Fruit fly (Drosophila melanogaster): ENCODE data around the gene pic.

pic gene

dm6 chr3R:13068022-13068421, 16.0 kb downstream of the pic start (continued):
- TF ChIP-seq CG17802 (tag; optimal IDR thresholded peaks at IDR 0.05) (peak; percentile 87), NK7.1 (GFP tag; optimal IDR thresholded peaks at IDR 0.05) (peak; percentile 62), Hr39 (optimal IDR thresholded peaks at IDR 0.05) (no peak), CG8359 (GFP tag; optimal IDR thresholded peaks at IDR 0.05; ENCODE audit: borderline replicate concordance) (peak; percentile 92), Med (GFP tag) (peak; percentile 97), tup (GFP tag; optimal IDR thresholded peaks at IDR 0.05) (peak; percentile 57), sisA (GFP tag; IDR thresholded peaks at IDR 0.05) (peak; percentile 27; the same call in 1 of the 2 replicates), Sry-β (GFP tag; optimal IDR thresholded peaks at IDR 0.05) (peak; percentile 80), CG10321 (GFP tag; IDR thresholded peaks at IDR 0.05) (0 out of 2 replicates have a peak, but pooled peaks have one; percentile 28), CG42726 (GFP tag; IDR thresholded peaks at IDR 0.05; ENCODE audit: partially characterized antibody) (no peak), CG9215 (GFP tag; IDR thresholded peaks at IDR 0.05) (no peak), CG9437 (GFP tag; optimal IDR thresholded peaks at IDR 0.05) (peak; percentile 27), CG1647 (GFP tag; optimal IDR thresholded peaks at IDR 0.05) (peak; percentile 56), vnd (GFP tag; IDR thresholded peaks at IDR 0.05; ENCODE audit: partially characterized antibody) (no peak), yki (optimal IDR thresholded peaks at IDR 0.05) (no peak), CG10462 (GFP tag; optimal IDR thresholded peaks at IDR 0.05) (peak; percentile 45), fd96Cb (tag; optimal IDR thresholded peaks at IDR 0.05) (peak; percentile 90), CG12104 (GFP tag; optimal IDR thresholded peaks at IDR 0.05) (peak; percentile 97), CG34224 (GFP tag; IDR thresholded peaks at IDR 0.05; ENCODE audit: partially characterized antibody) (no peak), H15 (GFP tag; IDR thresholded peaks at IDR 0.05) (peak; percentile 56; the same call in 1 of the 3 replicates), sr (GFP tag; IDR thresholded peaks at IDR 0.05) (peak; percentile 77), hth (optimal IDR thresholded peaks at IDR 0.05) (no peak), pho (GFP tag; optimal IDR thresholded peaks at IDR 0.05) (peak; percentile 16), tap (tag; optimal IDR thresholded peaks at IDR 0.05) (peak; percentile 96), Lim3 (GFP tag; IDR thresholded peaks at IDR 0.05) (no peak), toy (GFP tag; IDR thresholded peaks at IDR 0.05) (no peak), CG3726 (GFP tag; IDR thresholded peaks at IDR 0.05) (no peak), ro (GFP tag; IDR thresholded peaks at IDR 0.05) (no peak), CG14860 (GFP tag; IDR thresholded peaks at IDR 0.05; ENCODE audit: partially characterized antibody) (no peak), CG6854 (GFP tag; optimal IDR thresholded peaks at IDR 0.05) (peak; percentile 79), twi (tag; optimal IDR thresholded peaks at IDR 0.05) (no peak), jumu (GFP tag; optimal IDR thresholded peaks at IDR 0.05) (peak; percentile 21), CG3407 (GFP tag; optimal IDR thresholded peaks at IDR 0.05) (peak; percentile 97), Bdp1 (GFP tag; optimal IDR thresholded peaks at IDR 0.05) (peak; percentile 72), Sox100B (GFP tag; optimal IDR thresholded peaks at IDR 0.05) (peak; percentile 95), sna (GFP tag; IDR thresholded peaks at IDR 0.05; ENCODE audit: partially characterized antibody) (no peak), CG2678 (tag; optimal IDR thresholded peaks at IDR 0.05) (peak; percentile 93), knrl (GFP tag; IDR thresholded peaks at IDR 0.05; ENCODE audit: partially characterized antibody) (no peak), Kr (GFP tag; optimal IDR thresholded peaks at IDR 0.05) (peak; percentile 97), CkIIα-i1 (GFP tag; IDR thresholded peaks at IDR 0.05) (no peak), Hr51 (GFP tag; optimal IDR thresholded peaks at IDR 0.05) (peak; percentile 37 to 81), Xrp1 (GFP tag; IDR thresholded peaks at IDR 0.05) (peak; percentile 83), kni (GFP tag; optimal IDR thresholded peaks at IDR 0.05) (peak; percentile 79), Nf-YB (GFP tag; optimal IDR thresholded peaks at IDR 0.05) (peak; percentile 80), CG13775 (GFP tag; optimal IDR thresholded peaks at IDR 0.05) (peak; percentile 37), tin (GFP tag; optimal IDR thresholded peaks at IDR 0.05) (peak; percentile 51), row (GFP tag; IDR thresholded peaks at IDR 0.05) (no peak), CG11560 (tag; IDR thresholded peaks at IDR 0.05) (0 out of 3 replicates have a peak, but pooled peaks have one; percentile 30), disco-r (GFP tag; optimal IDR thresholded peaks at IDR 0.05) (peak; percentile 68), Nf-YA (GFP tag; IDR thresholded peaks at IDR 0.05) (peak; percentile 72), cas (GFP tag; IDR thresholded peaks at IDR 0.05) (no peak), CG17912 (GFP tag; optimal IDR thresholded peaks at IDR 0.05) (peak; percentile 89)

Measured in whole organism, embryonic.